Worm (Caenorhabditis elegans): ENCODE measurements around the gene nhr-97.

The nhr-97 gene

DNA sequence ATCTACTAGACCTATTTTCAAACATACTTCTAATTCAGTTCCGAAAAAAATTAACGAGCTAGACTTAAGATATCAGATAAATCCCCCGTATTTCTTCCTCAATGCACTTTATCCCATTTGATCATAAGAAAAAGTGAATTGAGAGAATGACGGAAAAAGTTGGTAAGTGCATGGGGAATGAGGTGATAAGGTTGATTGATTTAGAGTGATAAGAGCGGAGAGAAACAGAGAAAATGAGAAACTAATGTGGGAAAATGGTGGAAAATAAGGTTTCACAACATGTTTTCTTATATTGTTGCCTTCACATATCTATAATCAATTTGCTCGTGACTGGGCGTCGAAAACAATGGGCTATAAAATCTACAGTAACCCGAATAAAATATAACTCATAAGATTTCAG is 21.7 kb upstream of the nhr-97 start (continued):
- TF ChIP-seq lsy-2 (tag; optimal IDR thresholded peaks at IDR 0.05): peak in 1 of 2 experiments; percentile 72
- no peak for TF ChIP-seq ama-1 (optimal IDR thresholded peaks at IDR 0.05)
- TF ChIP-seq ZK337.2 (GFP tag; IDR thresholded peaks at IDR 0.05): no peak
- TF ChIP-seq fos-1 (tag; optimal IDR thresholded peaks at IDR 0.05): no peak
- no peak for TF ChIP-seq lir-3 (tag; optimal IDR thresholded peaks at IDR 0.05)
- no peak for TF ChIP-seq lin-39 (tag; optimal IDR thresholded peaks at IDR 0.05)
- peak; percentile 52 for TF ChIP-seq pqm-1 (tag; optimal IDR thresholded peaks at IDR 0.05)
- TF ChIP-seq daf-16 (GFP tag; optimal IDR thresholded peaks at IDR 0.05): peak in 1 of 2 experiments; percentile 69
- TF ChIP-seq daf-16 (tag; optimal IDR thresholded peaks at IDR 0.05): peak; percentile 97
- TF ChIP-seq ZK546.5 (tag; optimal IDR thresholded peaks at IDR 0.05): no peak

DNA sequence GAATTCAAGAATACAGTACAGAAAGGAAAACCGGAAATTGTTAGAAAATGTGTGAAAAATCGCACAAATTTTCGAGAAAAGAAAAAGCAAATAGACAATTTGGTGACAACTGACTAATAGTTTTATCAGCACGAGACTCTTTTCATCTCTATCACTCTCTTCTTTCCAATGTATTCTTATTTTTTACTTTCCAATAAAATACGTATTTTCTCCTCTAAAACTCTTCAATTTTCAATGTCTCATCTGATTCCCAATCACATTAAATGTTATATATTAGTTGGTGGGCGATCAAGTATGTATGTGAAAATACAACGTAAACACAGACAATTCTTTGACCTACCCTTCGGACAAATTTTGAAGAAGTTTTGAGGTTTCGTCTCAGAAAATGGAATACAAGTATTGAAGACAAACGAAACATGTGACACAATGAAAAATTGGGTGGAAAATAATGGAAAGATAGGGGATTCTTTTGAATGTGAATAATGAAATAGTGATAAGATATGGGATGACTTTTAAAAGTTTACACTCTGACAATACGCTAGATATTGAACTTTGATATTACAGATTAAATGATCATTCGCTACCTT is 20.1 kb upstream of the nhr-97 start, which contains the start of gene cka-1:
Gene cka-1 (minus strand): TSS at position 418 of the 587 bp plus-strand sequence.
- no peak for TF ChIP-seq nhr-10 (tag; optimal IDR thresholded peaks at IDR 0.05)
- peak; percentile 60 for TF ChIP-seq hlh-11 (tag; optimal IDR thresholded peaks at IDR 0.05)
- no peak for TF ChIP-seq daf-16 (GFP tag; optimal IDR thresholded peaks at IDR 0.05)
- peak; percentile 57 for TF ChIP-seq daf-16 (tag; optimal IDR thresholded peaks at IDR 0.05)
- TF ChIP-seq lim-7 (GFP tag; IDR thresholded peaks at IDR 0.05): no peak
- peak in 1 of 2 experiments; percentile 59 for TF ChIP-seq mdl-1 (tag; optimal IDR thresholded peaks at IDR 0.05)
- TF ChIP-seq dve-1 (tag; optimal IDR thresholded peaks at IDR 0.05; ENCODE audit: insufficient read depth): peak; percentile 44
- no peak for TF ChIP-seq ceh-28 (tag; optimal IDR thresholded peaks at IDR 0.05)
- TF ChIP-seq saeg-2 (GFP tag; IDR thresholded peaks at IDR 0.05): no peak
- TF ChIP-seq tra-1 (GFP tag; IDR thresholded peaks at IDR 0.05): 0 out of 2 replicates have a peak, but pooled peaks have one; percentile 21
- TF ChIP-seq php-3 (GFP tag; IDR thresholded peaks at IDR 0.05): peak; percentile 77
- TF ChIP-seq daf-12 (tag; optimal IDR thresholded peaks at IDR 0.05): no peak
- peak; percentile 31 for TF ChIP-seq nhr-28 (tag; optimal IDR thresholded peaks at IDR 0.05)
- peak; percentile 51 for TF ChIP-seq hlh-30 (tag; optimal IDR thresholded peaks at IDR 0.05; ENCODE audit: insufficient read depth)
- TF ChIP-seq spr-3 (GFP tag; optimal IDR thresholded peaks at IDR 0.05): no peak
- TF ChIP-seq dmd-6 (GFP tag; IDR thresholded peaks at IDR 0.05): peak; percentile 61; the same call in 1 of the 2 replicates

- TF ChIP-seq lim-7 (GFP tag; IDR thresholded peaks at IDR 0.05) (no peak), nhr-48 (tag; optimal IDR thresholded peaks at IDR 0.05) (no peak), hmg-1.1 (GFP tag; IDR thresholded peaks at IDR 0.05) (no peak), Y75B8A.6 (GFP tag; IDR thresholded peaks at IDR 0.05) (no peak), duxl-1 (tag; optimal IDR thresholded peaks at IDR 0.05; ENCODE audit: poor library complexity) (no peak), mep-1 (tag; optimal IDR thresholded peaks at IDR 0.05) (no peak), zag-1 (tag; optimal IDR thresholded peaks at IDR 0.05) (no peak), pha-4 (GFP tag; IDR thresholded peaks at IDR 0.05) (no peak), pha-4 (tag; optimal IDR thresholded peaks at IDR 0.05) (no peak), T26A8.4 (GFP tag; IDR thresholded peaks at IDR 0.05) (no peak), F10B5.3 (tag; optimal IDR thresholded peaks at IDR 0.05) (no peak), lin-13 (GFP tag; optimal IDR thresholded peaks at IDR 0.05) (no peak), set-16 (GFP tag; IDR thresholded peaks at IDR 0.05) (no peak)
These were observed 19.2 kb upstream of the nhr-97 start, which contains the start of gene C28D4.10 for ce11 chrIV:9738194-9738593. Gene C28D4.10 (plus strand): TSS chrIV:9738494.

DNA sequence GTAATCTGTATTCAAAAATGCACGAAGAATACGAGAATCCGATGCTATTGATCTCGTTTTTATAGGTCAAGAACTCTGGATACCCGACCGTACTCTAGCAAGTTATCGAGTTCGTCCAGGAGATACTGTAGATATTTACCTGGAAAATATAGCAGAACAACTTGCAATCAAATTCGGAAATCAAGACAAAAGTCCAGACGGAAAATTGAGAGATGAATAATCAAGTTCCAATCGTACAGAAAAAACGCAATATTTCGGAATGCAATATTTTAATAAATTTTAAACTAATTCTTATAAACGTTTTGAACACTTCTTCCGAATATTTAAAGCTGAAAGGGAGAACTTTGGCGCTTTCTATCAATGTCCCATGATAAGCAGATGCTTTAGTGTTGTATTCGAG is 18.4 kb upstream of the nhr-97 start:
- TF ChIP-seq F49E8.2 (tag; optimal IDR thresholded peaks at IDR 0.05; ENCODE audit: borderline replicate concordance): peak; percentile 28
- peak; percentile 64 for TF ChIP-seq unc-130 (GFP tag; optimal IDR thresholded peaks at IDR 0.05)
- TF ChIP-seq ceh-44 (GFP tag; IDR thresholded peaks at IDR 0.05): no peak
- no peak for TF ChIP-seq unc-39 (tag; optimal IDR thresholded peaks at IDR 0.05)
- peak; percentile 61 for TF ChIP-seq lin-38 (GFP tag; IDR thresholded peaks at IDR 0.05)
- TF ChIP-seq snpc-1.2 (GFP tag; IDR thresholded peaks at IDR 0.05): peak; percentile 65; the same call in 1 of the 2 replicates
- TF ChIP-seq dmd-6 (GFP tag; IDR thresholded peaks at IDR 0.05): no peak
